Worm (Caenorhabditis elegans): ENCODE results near the gene str-94.

DNA sequence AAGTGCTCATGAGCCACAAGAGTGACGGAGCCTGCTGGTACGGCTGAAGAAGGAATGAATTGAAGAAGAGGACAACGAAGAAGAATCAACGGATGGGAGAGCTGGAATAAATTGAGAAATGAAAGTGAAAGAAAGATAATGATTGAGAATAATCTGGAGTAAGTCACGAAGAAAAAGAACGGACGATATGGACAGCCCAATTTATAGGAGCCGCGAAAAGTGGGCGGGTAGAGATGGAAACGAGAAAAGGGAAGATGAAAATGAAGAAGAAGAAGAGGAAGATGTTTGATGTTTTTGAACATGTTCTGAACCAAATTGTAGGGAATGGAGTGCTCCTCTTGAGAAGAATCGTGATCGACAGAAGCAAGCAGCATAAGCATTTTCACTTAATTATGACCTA is 17.3 kb upstream of the str-94 start, which contains the start of gene slc-17.7:
- TF ChIP-seq nhr-111 (GFP tag; optimal IDR thresholded peaks at IDR 0.05) (no peak), spr-3 (GFP tag; optimal IDR thresholded peaks at IDR 0.05) (no peak), ZK546.5 (tag; optimal IDR thresholded peaks at IDR 0.05) (no peak), lsy-2 (tag; optimal IDR thresholded peaks at IDR 0.05) (no peak), mdl-1 (tag; optimal IDR thresholded peaks at IDR 0.05) (no peak), zag-1 (tag; optimal IDR thresholded peaks at IDR 0.05) (no peak), F49E8.2 (tag; optimal IDR thresholded peaks at IDR 0.05; ENCODE audit: borderline replicate concordance) (no peak)
